Fruit fly (Drosophila melanogaster) S2 (cell line): ENCODE results near the gene CG2157.

Experiments used
- CG8478 ChIP-seq: fragments of >200 bp; optimal IDR thresholded peaks from 2 replicates; lab custom pipeline; 2018
- CTCF ChIP-seq, 2 experiments: fragments of >200 bp; optimal IDR thresholded peaks; 2 replicates each; lab custom pipeline; 2018

Gene CG2157

dm6 chrX:10869045-10869444 is at the start of gene CG2157:
CG2157 (plus strand) TSS chrX:10869284.
- no peak for TF ChIP-seq CG8478 (lab: Kevin White, UChicago)
- TF ChIP-seq CTCF (optimal IDR thresholded peaks at IDR 0.05; lab: Kevin White, UChicago): no peak

- no peak for TF ChIP-seq CG8478 (lab: Kevin White, UChicago)
- no peak for TF ChIP-seq CTCF (optimal IDR thresholded peaks at IDR 0.05; lab: Kevin White, UChicago)
Measured at dm6 chrX:10820741-10821140, 48.3 kb upstream of the CG2157 start.

dm6 chrX:10822096-10822495 is 47.0 kb upstream of the CG2157 start:
- TF ChIP-seq CG8478 (lab: Kevin White, UChicago): no peak

dm6 chrX:10822678-10823440 is 46.2 kb upstream of the CG2157 start:
- no peak for TF ChIP-seq CTCF (optimal IDR thresholded peaks at IDR 0.05; lab: Kevin White, UChicago)
- TF ChIP-seq CG8478 (lab: Kevin White, UChicago): no peak

- TF ChIP-seq CTCF (optimal IDR thresholded peaks at IDR 0.05; lab: Kevin White, UChicago) (no peak), CG8478 (lab: Kevin White, UChicago) (no peak)
Measured at dm6 chrX:10823441-10823818, 45.7 kb upstream of the CG2157 start.

- TF ChIP-seq CG8478 (lab: Kevin White, UChicago) (no peak), CTCF (optimal IDR thresholded peaks at IDR 0.05; lab: Kevin White, UChicago) (no peak)
Measured at dm6 chrX:10824227-10824702, 44.8 kb upstream of the CG2157 start, which contains the start of gene Imp. Imp (minus strand) TSS chrX:10824277.

DNA sequence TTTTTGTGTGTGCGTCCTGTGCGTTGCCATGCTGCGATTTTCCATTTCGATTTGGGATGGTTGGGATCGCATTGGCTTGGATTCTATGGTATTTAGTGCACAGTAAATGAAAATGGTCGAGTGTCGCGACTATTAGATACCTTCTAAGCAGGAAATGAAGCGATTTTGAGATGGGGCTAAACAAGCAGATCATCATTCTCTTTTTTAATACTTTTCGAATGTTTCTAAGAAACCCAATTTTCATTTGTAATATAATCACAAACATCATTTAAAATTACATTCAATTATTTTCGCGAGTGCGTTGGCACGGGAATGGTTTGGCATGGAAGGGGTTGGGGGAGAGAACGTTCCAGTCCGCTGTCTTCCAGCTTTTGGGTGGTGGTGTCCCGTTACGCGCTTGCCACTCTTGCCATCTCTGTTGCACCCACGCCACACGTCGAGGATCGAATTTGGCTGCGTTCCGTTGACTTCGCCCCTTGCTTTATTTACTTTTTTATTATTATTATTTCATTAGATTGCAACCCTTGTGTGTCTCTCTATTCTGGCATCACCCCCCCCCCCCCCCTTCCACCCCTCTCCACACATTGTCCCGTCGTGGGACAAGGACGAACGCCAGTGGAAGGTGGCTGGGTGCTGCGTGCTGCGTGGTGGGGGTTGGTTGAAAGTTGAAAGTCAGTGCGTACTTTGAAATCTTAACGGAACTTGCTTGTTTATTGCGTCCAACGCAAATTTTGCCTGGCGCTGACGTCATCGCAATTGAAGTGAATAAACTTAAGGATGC is 43.5 kb upstream of the CG2157 start:
- no peak for TF ChIP-seq CTCF (optimal IDR thresholded peaks at IDR 0.05; lab: Kevin White, UChicago)
- no peak for TF ChIP-seq CG8478 (lab: Kevin White, UChicago)

DNA sequence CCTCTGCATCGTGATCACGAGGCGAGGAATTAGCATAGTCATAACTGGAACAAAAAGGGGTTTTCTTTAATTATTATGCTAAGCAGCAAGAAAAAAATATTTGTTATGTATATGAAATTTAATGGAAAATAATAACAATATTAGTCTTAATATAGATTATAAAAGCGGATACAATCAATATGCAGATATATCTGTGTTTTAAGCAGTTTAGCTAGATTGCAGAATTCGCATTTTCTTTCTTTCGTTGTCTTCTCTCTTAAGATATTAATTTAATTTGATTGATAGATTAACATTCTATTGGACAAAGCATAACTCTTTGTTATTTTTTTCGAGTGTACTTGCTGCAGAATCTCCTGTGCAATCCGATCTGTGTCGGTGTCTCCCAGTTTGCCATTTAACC is 41.8 kb upstream of the CG2157 start:
- no peak for TF ChIP-seq CG8478 (lab: Kevin White, UChicago)
- TF ChIP-seq CTCF (optimal IDR thresholded peaks at IDR 0.05; lab: Kevin White, UChicago): no peak

DNA sequence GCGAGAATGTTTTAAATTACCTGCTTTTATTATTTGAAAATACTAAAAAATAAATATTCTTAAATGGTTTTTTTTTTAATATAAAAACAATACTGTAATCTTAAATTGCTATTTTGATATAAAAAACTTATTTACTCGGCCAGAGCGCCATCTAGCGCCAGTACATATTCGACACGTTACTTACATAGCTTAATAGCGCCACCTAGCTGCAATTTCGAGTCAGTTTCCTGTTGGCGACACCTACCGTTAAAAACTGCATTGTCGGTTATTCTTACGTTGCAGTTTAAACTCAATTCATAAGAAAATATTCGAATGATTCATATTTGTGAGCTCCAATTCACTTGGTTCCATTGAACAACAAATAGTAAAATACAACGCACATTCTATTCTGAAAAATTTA is 36.7 kb upstream of the CG2157 start:
- TF ChIP-seq CTCF (optimal IDR thresholded peaks at IDR 0.05; lab: Kevin White, UChicago): peak; percentile 94 to 98
- TF ChIP-seq CG8478 (lab: Kevin White, UChicago): no peak

dm6 chrX:10835631-10836030 is 33.5 kb upstream of the CG2157 start:
- TF ChIP-seq CG8478 (lab: Kevin White, UChicago) (no peak), CTCF (optimal IDR thresholded peaks at IDR 0.05; lab: Kevin White, UChicago) (no peak)

dm6 chrX:10838962-10839361 is 30.1 kb upstream of the CG2157 start, which contains the start of gene CG15210:
CG15210 (plus strand) TSS chrX:10839230.
- TF ChIP-seq CG8478 (lab: Kevin White, UChicago) (no peak), CTCF (optimal IDR thresholded peaks at IDR 0.05; lab: Kevin White, UChicago) (no peak)

DNA sequence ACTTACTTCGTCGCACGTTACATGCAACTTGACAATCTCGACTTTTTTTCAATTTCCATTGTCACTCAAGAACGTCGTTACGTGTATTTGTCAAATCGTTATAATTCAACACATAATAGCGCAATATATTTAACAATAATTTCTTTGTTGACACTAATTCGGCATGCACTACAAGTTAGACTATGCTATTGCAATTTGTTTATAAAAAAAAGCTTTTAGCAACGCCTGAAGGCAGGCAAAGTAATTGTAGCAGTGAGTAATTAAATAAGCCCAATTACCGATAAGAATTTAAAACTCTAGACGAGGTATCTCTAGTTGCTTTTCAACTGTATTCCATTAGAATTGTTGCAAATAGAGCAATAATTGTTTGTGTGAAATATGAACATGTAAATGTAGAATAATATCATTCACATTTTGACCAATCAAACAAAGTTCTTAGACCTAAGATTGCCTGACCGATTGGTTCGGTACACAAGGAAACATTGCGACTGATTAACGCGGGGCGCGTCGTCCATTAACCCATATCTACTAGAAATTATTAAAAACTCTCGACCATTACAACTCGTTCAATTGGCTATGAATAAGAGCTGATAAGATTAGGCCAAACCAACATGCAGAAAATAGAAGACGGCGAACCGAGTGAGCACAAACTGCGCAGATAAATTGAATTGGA is 28.1 kb upstream of the CG2157 start:
- TF ChIP-seq CTCF (optimal IDR thresholded peaks at IDR 0.05; lab: Kevin White, UChicago) (no peak), CG8478 (lab: Kevin White, UChicago) (no peak)

DNA sequence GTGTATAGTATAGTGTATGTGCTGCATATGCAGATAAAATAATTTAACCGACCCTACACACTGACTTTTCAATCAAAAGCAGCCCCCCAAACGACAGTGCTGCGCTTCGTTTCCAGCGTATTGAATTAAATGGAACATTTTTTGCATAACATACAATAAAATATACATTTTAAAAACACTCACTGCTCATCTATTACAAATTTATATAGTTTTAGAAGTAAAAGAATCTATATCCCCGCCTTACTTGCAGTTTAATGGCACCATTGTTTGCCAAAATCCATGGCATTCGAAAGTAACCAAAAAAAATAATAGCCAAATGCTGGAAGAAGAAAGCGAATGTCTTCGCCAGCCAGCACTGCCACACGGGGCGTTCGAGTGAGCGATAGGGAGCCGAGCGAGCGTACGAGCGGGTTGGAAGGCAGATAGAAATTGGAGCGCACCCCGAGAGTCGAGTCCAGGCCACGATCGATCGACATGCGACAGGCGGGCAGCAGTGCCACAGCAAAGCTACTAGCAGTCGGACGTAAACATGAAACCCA is 27.3 kb upstream of the CG2157 start, which contains the start of gene CG15209:
TSS of gene CG15209 (plus strand) at position 489 of the 539 bp plus-strand sequence.
- no peak for TF ChIP-seq CG8478 (lab: Kevin White, UChicago)
- no peak for TF ChIP-seq CTCF (optimal IDR thresholded peaks at IDR 0.05; lab: Kevin White, UChicago)

DNA sequence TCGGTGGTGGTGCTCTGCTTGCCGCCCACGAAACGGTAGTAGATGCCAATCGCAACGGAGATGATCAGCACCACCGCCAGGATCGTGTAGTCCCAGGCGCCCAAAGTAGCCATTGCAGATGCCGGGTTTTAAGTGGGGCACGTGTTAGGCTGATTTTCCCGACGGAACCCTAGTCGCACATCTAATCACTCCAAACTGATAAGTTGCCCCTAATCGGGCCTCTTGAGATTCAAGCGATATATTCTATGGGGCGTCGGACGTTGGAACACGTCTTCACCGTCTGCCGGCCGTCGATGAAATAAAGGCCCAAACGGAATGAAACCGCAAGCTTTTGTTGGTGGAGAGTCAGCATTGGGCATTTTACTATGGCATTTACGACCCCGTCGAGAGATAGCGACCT is 24.3 kb upstream of the CG2157 start, which contains the start of gene CG32669:
TSS of gene CG32669 (minus strand) at position 275 of the 400 bp plus-strand sequence.
- TF ChIP-seq CG8478 (lab: Kevin White, UChicago) (no peak), CTCF (optimal IDR thresholded peaks at IDR 0.05; lab: Kevin White, UChicago) (no peak)
